Worm (Caenorhabditis elegans): ENCODE measurements around the gene col-132.

Gene col-132

ce11 chrIV:13052568-13052967 is 38.3 kb downstream of the col-132 start, which contains the start of gene F49E11.7:
TSS of gene F49E11.7 (plus strand) at chrIV:13052868.
- TF ChIP-seq med-1 (GFP tag; optimal IDR thresholded peaks at IDR 0.05; ENCODE audit: insufficient read depth) (no peak), ztf-29 (GFP tag; IDR thresholded peaks at IDR 0.05) (no peak), klf-2 (GFP tag; conservative IDR thresholded peaks at IDR 0.05) (no peak), flt-1 (GFP tag; IDR thresholded peaks at IDR 0.05) (no peak), ref-1 (GFP tag; conservative IDR thresholded peaks at IDR 0.05) (no peak), T22C8.4 (GFP tag; IDR thresholded peaks at IDR 0.05) (no peak), tab-1 (GFP tag; IDR thresholded peaks at IDR 0.05) (no peak), ztf-23 (GFP tag; IDR thresholded peaks at IDR 0.05) (no peak), cog-1 (tag; optimal IDR thresholded peaks at IDR 0.05) (no peak)

DNA sequence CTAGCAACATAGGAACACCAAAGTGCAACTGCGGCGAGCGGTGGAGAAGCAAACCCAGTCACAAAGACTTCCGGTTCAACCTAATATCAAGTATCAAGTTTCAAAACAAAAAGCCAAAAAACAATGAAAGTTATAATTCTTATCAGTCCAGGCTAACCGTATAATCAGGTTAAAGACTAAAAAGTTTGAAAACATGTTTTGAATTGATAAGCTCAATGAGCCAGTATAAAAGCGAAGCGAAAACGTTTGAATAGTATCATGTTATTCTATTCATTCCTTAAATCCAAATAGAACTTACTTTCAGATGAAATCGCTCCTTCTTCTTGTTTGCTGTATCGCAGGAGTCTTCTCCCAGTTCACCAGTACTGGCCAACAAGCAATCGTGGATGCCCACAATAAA is 39.8 kb downstream of the col-132 start, which contains the start of gene scl-11:
scl-11 (plus strand) TSS at position 301 of the 400 bp plus-strand sequence.
- TF ChIP-seq klf-2 (GFP tag; conservative IDR thresholded peaks at IDR 0.05) (no peak), flt-1 (GFP tag; IDR thresholded peaks at IDR 0.05) (no peak), med-1 (GFP tag; optimal IDR thresholded peaks at IDR 0.05; ENCODE audit: insufficient read depth) (no peak), T22C8.4 (GFP tag; IDR thresholded peaks at IDR 0.05) (no peak), cog-1 (tag; optimal IDR thresholded peaks at IDR 0.05) (no peak), tab-1 (GFP tag; IDR thresholded peaks at IDR 0.05) (no peak), ref-1 (GFP tag; conservative IDR thresholded peaks at IDR 0.05) (no peak), ztf-29 (GFP tag; IDR thresholded peaks at IDR 0.05) (no peak), ztf-23 (GFP tag; IDR thresholded peaks at IDR 0.05) (no peak)

DNA sequence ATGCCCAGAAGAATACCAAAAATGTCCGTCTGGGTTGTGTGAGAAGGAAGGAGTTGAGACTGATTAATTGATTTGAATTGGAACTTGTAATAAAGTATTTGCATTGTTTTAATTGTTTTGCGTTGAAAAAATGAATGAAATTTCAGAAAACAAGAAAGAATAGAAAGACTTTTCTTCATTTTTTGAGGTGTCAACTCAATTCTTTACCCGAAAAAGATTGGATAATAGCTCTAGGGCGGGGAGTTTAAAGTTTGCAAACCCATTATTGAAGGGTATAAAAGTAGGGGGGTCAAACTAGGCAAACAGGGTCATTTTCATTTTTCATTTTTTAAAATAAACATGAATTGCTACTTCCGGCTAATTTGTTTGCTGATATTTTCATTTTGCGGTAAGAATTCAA is 42.7 kb downstream of the col-132 start, which contains the start of gene scl-10:
scl-10 (plus strand) TSS at position 301 of the 400 bp plus-strand sequence.
- no peak for TF ChIP-seq T22C8.4 (GFP tag; IDR thresholded peaks at IDR 0.05)
- TF ChIP-seq med-1 (GFP tag; optimal IDR thresholded peaks at IDR 0.05; ENCODE audit: insufficient read depth), result no peak
- TF ChIP-seq flt-1 (GFP tag; IDR thresholded peaks at IDR 0.05), result no peak
- no peak for TF ChIP-seq tab-1 (GFP tag; IDR thresholded peaks at IDR 0.05)
- no peak for TF ChIP-seq klf-2 (GFP tag; conservative IDR thresholded peaks at IDR 0.05)
- no peak for TF ChIP-seq cog-1 (tag; optimal IDR thresholded peaks at IDR 0.05)
- no peak for TF ChIP-seq ref-1 (GFP tag; conservative IDR thresholded peaks at IDR 0.05)
- no peak for TF ChIP-seq ztf-29 (GFP tag; IDR thresholded peaks at IDR 0.05)
- no peak for TF ChIP-seq ztf-23 (GFP tag; IDR thresholded peaks at IDR 0.05)

- TF ChIP-seq ref-1 (GFP tag; conservative IDR thresholded peaks at IDR 0.05) (no peak), ztf-23 (GFP tag; IDR thresholded peaks at IDR 0.05) (no peak), ztf-29 (GFP tag; IDR thresholded peaks at IDR 0.05) (no peak), tab-1 (GFP tag; IDR thresholded peaks at IDR 0.05) (no peak), klf-2 (GFP tag; conservative IDR thresholded peaks at IDR 0.05) (no peak), flt-1 (GFP tag; IDR thresholded peaks at IDR 0.05) (no peak), cog-1 (tag; optimal IDR thresholded peaks at IDR 0.05) (no peak), T22C8.4 (GFP tag; IDR thresholded peaks at IDR 0.05) (no peak), med-1 (GFP tag; optimal IDR thresholded peaks at IDR 0.05; ENCODE audit: insufficient read depth) (no peak)
Measured at ce11 chrIV:13046848-13047247, 44.0 kb downstream of the col-132 start, which contains the start of gene scl-9. TSS of gene scl-9 (plus strand) at chrIV:13047148.

ce11 chrIV:13044980-13045379 is 45.9 kb downstream of the col-132 start:
- no peak for TF ChIP-seq ref-1 (GFP tag; conservative IDR thresholded peaks at IDR 0.05)
- TF ChIP-seq T22C8.4 (GFP tag; IDR thresholded peaks at IDR 0.05), result no peak
- TF ChIP-seq med-1 (GFP tag; optimal IDR thresholded peaks at IDR 0.05; ENCODE audit: insufficient read depth), result no peak
- no peak for TF ChIP-seq cog-1 (tag; optimal IDR thresholded peaks at IDR 0.05)
- no peak for TF ChIP-seq ztf-29 (GFP tag; IDR thresholded peaks at IDR 0.05)
- no peak for TF ChIP-seq klf-2 (GFP tag; conservative IDR thresholded peaks at IDR 0.05)
- TF ChIP-seq flt-1 (GFP tag; IDR thresholded peaks at IDR 0.05), result no peak
- TF ChIP-seq tab-1 (GFP tag; IDR thresholded peaks at IDR 0.05), result no peak
- no peak for TF ChIP-seq ztf-23 (GFP tag; IDR thresholded peaks at IDR 0.05)

ce11 chrIV:13042091-13042490 is 48.8 kb downstream of the col-132 start, which contains the start of gene amt-2:
TSS of gene amt-2 (plus strand) at chrIV:13042391.
- no peak for TF ChIP-seq tab-1 (GFP tag; IDR thresholded peaks at IDR 0.05)
- no peak for TF ChIP-seq klf-2 (GFP tag; conservative IDR thresholded peaks at IDR 0.05)
- TF ChIP-seq ref-1 (GFP tag; conservative IDR thresholded peaks at IDR 0.05), result no peak
- TF ChIP-seq med-1 (GFP tag; optimal IDR thresholded peaks at IDR 0.05; ENCODE audit: insufficient read depth), result no peak
- no peak for TF ChIP-seq cog-1 (tag; optimal IDR thresholded peaks at IDR 0.05)
- no peak for TF ChIP-seq T22C8.4 (GFP tag; IDR thresholded peaks at IDR 0.05)
- no peak for TF ChIP-seq ztf-23 (GFP tag; IDR thresholded peaks at IDR 0.05)

- TF ChIP-seq ztf-29 (GFP tag; IDR thresholded peaks at IDR 0.05) (no peak), tab-1 (GFP tag; IDR thresholded peaks at IDR 0.05) (no peak), klf-2 (GFP tag; conservative IDR thresholded peaks at IDR 0.05) (no peak), med-1 (GFP tag; optimal IDR thresholded peaks at IDR 0.05; ENCODE audit: insufficient read depth) (no peak), flt-1 (GFP tag; IDR thresholded peaks at IDR 0.05) (no peak), ref-1 (GFP tag; conservative IDR thresholded peaks at IDR 0.05) (no peak), T22C8.4 (GFP tag; IDR thresholded peaks at IDR 0.05) (no peak), ztf-23 (GFP tag; IDR thresholded peaks at IDR 0.05) (no peak), cog-1 (tag; optimal IDR thresholded peaks at IDR 0.05) (no peak)
Measured at ce11 chrIV:13041486-13041885, 49.4 kb downstream of the col-132 start.
